Worm (Caenorhabditis elegans): ENCODE measurements around the gene Y53F4B.14.
A peak's percentile ranks its signal among the peaks of the same experiment; 100 is the strongest.

The Y53F4B.14 gene

ce11 chrII:15004538-15004937 is 33.3 kb upstream of the Y53F4B.14 start (continued):
- TF ChIP-seq ccch-3 (GFP tag; optimal IDR thresholded peaks at IDR 0.05) (no peak), sea-2 (GFP tag; IDR thresholded peaks at IDR 0.05) (no peak), F37B4.10 (GFP tag; IDR thresholded peaks at IDR 0.05) (no peak), let-607 (tag; optimal IDR thresholded peaks at IDR 0.05) (no peak)

DNA sequence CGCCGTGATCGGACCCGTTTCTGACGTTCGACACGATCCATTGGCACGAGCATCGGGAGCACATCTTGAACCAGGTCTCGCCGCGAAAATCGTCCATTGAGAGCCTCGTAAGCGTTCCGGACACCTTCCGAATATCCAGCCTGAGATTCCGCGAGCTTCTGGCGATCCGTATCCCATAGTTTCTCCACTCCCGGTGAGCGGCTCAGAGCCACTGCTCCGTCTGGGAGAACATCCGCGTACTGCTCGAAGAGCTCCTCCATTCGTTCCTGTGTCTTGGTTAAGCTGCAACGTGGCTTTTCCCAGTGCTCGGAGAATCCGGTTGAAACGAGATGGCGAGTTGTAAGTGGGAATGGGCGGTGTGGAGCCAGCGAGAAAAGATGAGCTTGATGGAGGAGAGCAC is 32.7 kb upstream of the Y53F4B.14 start:
- TF ChIP-seq mel-28 (tag; optimal IDR thresholded peaks at IDR 0.05; ENCODE audit: borderline replicate concordance), result no peak
- TF ChIP-seq cebp-2 (GFP tag; IDR thresholded peaks at IDR 0.05), result 0 out of 2 replicates have a peak, but pooled peaks have one; percentile 23
- peak; percentile 27; the same call in 1 of the 2 replicates for TF ChIP-seq egrh-3 (GFP tag; IDR thresholded peaks at IDR 0.05)
- TF ChIP-seq pbrm-1 (GFP tag; IDR thresholded peaks at IDR 0.05), result no peak
- TF ChIP-seq him-1 (tag; optimal IDR thresholded peaks at IDR 0.05), result no peak
- TF ChIP-seq unc-130 (GFP tag; optimal IDR thresholded peaks at IDR 0.05), result no peak
- no peak for TF ChIP-seq let-526 (GFP tag; IDR thresholded peaks at IDR 0.05)
- TF ChIP-seq nfyb-1 (GFP tag; IDR thresholded peaks at IDR 0.05), result no peak
- TF ChIP-seq zfh-2 (GFP tag; conservative IDR thresholded peaks at IDR 0.05), result peak; percentile 82
- 0 out of 2 replicates have a peak, but pooled peaks have one; percentile 48 for TF ChIP-seq ztf-28 (GFP tag; IDR thresholded peaks at IDR 0.05)

DNA sequence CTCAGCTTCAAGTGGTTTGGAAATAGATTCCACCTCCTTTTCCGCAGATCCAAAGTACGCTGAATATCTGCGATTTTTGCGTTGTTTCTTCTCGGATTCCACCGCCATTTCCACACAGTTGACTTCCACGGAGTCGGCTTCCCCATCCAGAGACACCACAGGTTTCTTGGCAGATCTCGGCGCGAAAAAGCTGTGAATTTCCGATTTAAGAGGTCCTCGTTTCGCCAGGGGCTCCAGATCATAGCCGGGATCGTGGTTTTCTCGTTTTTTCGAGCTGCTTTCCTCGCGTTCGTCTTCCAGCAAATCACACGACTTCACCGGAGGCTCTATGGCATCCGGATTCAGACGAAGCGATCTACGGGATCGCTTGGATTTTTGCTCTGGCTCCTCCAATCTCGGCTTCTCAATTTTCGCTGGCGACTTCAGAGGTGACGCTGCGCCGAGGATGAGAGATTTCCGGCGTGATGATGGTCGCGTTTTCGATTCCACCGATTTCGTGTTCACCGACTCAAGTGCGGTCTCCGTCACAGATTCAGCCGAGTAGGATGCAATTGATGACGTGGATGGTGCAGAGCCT is 29.2 kb upstream of the Y53F4B.14 start:
- TF ChIP-seq lin-26 (GFP tag; IDR thresholded peaks at IDR 0.05), result 0 out of 2 replicates have a peak, but pooled peaks have one; percentile 21
- TF ChIP-seq zfh-2 (GFP tag; conservative IDR thresholded peaks at IDR 0.05), result peak; percentile 34; the same call in 1 of the 2 replicates
- TF ChIP-seq nhr-179 (tag; optimal IDR thresholded peaks at IDR 0.05), result no peak
- peak; percentile 18; the same call in 1 of the 2 replicates for TF ChIP-seq egrh-3 (GFP tag; IDR thresholded peaks at IDR 0.05)

DNA sequence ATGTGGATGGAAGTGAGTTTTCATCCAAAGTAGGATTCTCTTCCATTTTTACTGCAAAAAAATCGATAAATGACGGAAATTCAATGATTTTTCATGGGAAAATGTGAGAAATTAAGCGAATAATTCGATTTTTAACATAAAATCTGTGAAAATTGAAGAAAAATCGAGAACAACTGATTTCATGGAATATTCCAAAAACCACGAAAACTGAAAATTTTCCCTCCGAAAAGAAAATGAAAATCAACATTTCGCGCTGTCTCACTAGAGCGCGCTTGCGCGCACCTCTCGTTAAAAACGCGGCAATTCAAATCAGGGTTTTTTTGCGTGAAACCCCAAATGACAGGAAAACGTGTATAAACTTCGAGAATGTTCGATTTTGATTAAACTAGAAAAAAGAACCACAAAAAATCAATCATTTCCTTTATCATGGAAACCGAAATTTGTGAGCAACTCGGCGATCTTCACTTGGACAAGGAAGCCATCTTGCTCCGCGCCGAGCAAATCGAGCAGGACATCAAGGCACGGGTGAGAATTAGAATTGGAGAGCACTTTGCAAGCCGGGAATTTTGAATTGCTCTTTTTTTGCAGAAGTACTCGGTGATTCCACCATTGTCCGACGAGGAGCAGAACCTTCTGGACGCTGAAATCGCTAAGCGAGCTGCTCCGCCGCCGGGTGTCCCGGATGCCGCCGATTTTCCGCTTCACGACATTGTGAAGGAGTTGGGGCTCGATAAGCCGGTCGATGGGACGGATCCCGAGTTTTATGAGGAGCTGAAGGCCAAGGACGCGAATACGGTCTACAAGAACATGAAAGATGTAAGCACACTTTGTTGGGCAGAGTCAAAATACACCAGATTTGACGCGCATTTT is 27.2 kb upstream of the Y53F4B.14 start, which contains the start of the genes Y53F4B.9 and Y53F4B.11:
TSS of gene Y53F4B.9 (minus strand) at position 51 of the 870 bp plus-strand sequence.
TSS of gene Y53F4B.11 (plus strand) at position 383 of the 870 bp plus-strand sequence.
- TF ChIP-seq ccch-3 (GFP tag; optimal IDR thresholded peaks at IDR 0.05) (no peak), cebp-2 (GFP tag; IDR thresholded peaks at IDR 0.05) (no peak), K12H6.12 (tag; optimal IDR thresholded peaks at IDR 0.05) (no peak), F49E8.2 (tag; optimal IDR thresholded peaks at IDR 0.05; ENCODE audit: insufficient read depth) (peak; percentile 88), atf-7 (tag; optimal IDR thresholded peaks at IDR 0.05) (no peak), nhr-90 (tag; optimal IDR thresholded peaks at IDR 0.05) (no peak), hmg-20 (GFP tag; IDR thresholded peaks at IDR 0.05) (0 out of 2 replicates have a peak, but pooled peaks have one; percentile 13), lsl-1 (GFP tag; optimal IDR thresholded peaks at IDR 0.05) (peak; percentile 85), ets-4 (GFP tag; optimal IDR thresholded peaks at IDR 0.05) (no peak), madf-3 (GFP tag; IDR thresholded peaks at IDR 0.05) (peak; percentile 94), ceh-58 (GFP tag; IDR thresholded peaks at IDR 0.05) (no peak), repo-1 (tag; optimal IDR thresholded peaks at IDR 0.05) (no peak), D2030.7 (GFP tag; IDR thresholded peaks at IDR 0.05) (peak; percentile 99), T07F8.4 (tag; optimal IDR thresholded peaks at IDR 0.05) (no peak), pbrm-1 (GFP tag; IDR thresholded peaks at IDR 0.05) (peak; percentile 87; the same call in 1 of the 2 replicates), Y53G8AR.9 (GFP tag; conservative IDR thresholded peaks at IDR 0.05) (peak; percentile 90), aptf-2 (GFP tag; conservative IDR thresholded peaks at IDR 0.05) (peak; percentile 74; the same call in 1 of the 2 replicates), ztf-28 (GFP tag; IDR thresholded peaks at IDR 0.05) (peak; percentile 75; the same call in 1 of the 2 replicates), snpc-1.3 (tag; optimal IDR thresholded peaks at IDR 0.05; ENCODE audit: insufficient read depth) (peak; percentile 23), egl-18 (GFP tag; IDR thresholded peaks at IDR 0.05) (0 out of 2 replicates have a peak, but pooled peaks have one; percentile 21), cebp-1 (GFP tag; IDR thresholded peaks at IDR 0.05) (peak; percentile 65), cebp-1 (tag; optimal IDR thresholded peaks at IDR 0.05) (peak; percentile 61), attf-6 (GFP tag; IDR thresholded peaks at IDR 0.05) (peak; percentile 81), ceh-40 (GFP tag; IDR thresholded peaks at IDR 0.05) (no peak), akir-1 (GFP tag; optimal IDR thresholded peaks at IDR 0.05) (no peak), nfya-2 (GFP tag; IDR thresholded peaks at IDR 0.05) (no peak), tlf-1 (GFP tag; optimal IDR thresholded peaks at IDR 0.05) (peak; percentile 90), mxl-1 (tag; optimal IDR thresholded peaks at IDR 0.05) (no peak)
